Worm (Caenorhabditis elegans) whole organism, young adult: ENCODE measurements around the gene fkh-9.

Experiments used
- F57A8.1 ChIP-seq: fragments of 200-800 bp; sonication (Bioruptor generic); optimal IDR thresholded peaks from 2 replicates; lab custom pipeline; 2018; ENCODE audit warnings: mild to moderate bottlenecking, missing genetic modification characterization, moderate library complexity, missing compliant biosample characterization
- atf-7 ChIP-seq: sonication (generic microtip); optimal IDR thresholded peaks from 2 replicates; lab custom pipeline; 2017; ENCODE audit warnings: mild to moderate bottlenecking, missing genetic modification characterization, missing compliant biosample characterization
- nhr-80 ChIP-seq: sonication (generic microtip); optimal IDR thresholded peaks from 2 replicates; lab custom pipeline; 2016; ENCODE audit warnings: missing genetic modification characterization, missing compliant biosample characterization

ce11 chrX:3822061-3822460 lies 4.7 kb downstream of the fkh-9 start:
- TF ChIP-seq atf-7 (tag; lab: Kevin White, UChicago) (no peak), F57A8.1 (GFP tag; lab: Kevin White, UChicago) (no peak), nhr-80 (tag; lab: Kevin White, UChicago) (peak; percentile 48)
